Fruit fly (Drosophila melanogaster) Kc167 (cell line): ENCODE measurements around the gene CG12496.

Experiments
- h ChIP-seq: fragments of >200 bp; optimal IDR thresholded peaks from 3 replicates; lab custom pipeline; 2018; ENCODE audit warnings: missing external identifiers
- ttk ChIP-seq: sonication (Bioruptor generic); optimal IDR thresholded peaks from 2 replicates; lab custom pipeline; 2017; ENCODE audit warnings: missing external identifiers

DNA sequence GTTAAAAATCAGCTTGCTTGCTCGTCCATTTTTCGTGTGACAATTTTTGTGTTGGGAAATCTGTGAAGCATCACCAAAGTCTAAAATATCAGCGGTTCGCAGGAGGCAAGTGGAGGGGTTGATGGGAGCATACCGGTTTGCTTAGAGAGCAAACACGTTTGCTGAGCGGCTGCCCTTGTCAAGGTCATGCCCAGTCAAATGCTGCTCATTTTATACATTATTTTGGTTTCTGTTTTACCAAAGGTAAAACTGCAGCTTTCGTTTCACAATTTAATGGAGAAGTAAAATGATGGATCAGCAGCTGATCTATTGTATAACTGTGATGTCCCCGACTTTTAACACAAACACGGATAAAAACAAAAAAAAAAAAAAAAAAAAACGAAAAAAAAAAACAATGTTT lies 48.3 kb downstream of the CG12496 start:
- TF ChIP-seq h (lab: Kevin White, UChicago), result no peak
- no peak for TF ChIP-seq ttk (lab: Kevin White, UChicago)
